Fruit fly (Drosophila melanogaster): ENCODE results near the gene tap.

The tap gene

DNA sequence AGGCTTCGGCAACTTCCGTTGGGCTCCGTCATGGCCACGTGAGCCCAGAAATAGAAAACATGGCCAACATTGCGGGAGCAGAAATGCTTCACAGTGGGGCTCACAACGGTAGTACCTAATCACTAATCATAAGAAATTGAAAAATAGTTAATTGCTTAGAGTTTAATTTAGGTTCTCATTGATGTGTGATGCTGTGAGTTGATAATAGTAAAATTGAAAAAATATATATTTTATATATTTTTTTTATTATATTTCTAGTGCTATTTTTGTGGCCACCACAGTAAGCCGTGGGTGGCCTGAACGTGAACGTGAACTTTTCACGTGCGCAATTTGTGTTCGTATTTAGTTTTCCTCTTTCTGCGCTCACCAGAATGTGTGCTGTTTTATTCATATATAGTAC lies 49.0 kb upstream of the tap start (continued):
- peak; percentile 15 for TF ChIP-seq CG4424 (GFP tag; optimal IDR thresholded peaks at IDR 0.05)
- TF ChIP-seq CG34422 (GFP tag; IDR thresholded peaks at IDR 0.05) = 0 out of 3 replicates have a peak, but pooled peaks have one; percentile 29

DNA sequence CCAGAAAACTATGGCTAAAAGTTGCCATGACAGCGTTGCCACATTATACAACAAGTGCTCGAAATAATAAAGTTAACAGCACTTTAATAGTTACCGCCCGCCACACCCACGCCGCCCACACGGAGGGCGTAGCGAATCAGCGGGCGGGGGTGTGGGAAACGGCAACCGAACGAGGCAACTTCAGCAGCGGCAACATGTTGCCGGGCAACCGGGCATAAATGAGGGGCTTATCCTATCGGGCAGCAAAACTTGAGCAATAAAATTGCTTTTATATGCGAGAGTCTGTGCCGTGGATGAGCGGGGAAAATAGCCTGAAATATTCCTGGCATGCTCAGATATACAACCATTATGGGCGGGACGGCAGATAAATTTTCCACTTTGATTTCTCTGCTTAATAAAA lies 43.3 kb upstream of the tap start:
- TF ChIP-seq Meics (GFP tag; optimal IDR thresholded peaks at IDR 0.05) = no peak
- no peak for TF ChIP-seq CG31365 (tag; optimal IDR thresholded peaks at IDR 0.05)
- no peak for TF ChIP-seq CG13424 (tag; optimal IDR thresholded peaks at IDR 0.05)
- TF ChIP-seq CG5245 (GFP tag; optimal IDR thresholded peaks at IDR 0.05) = no peak
- peak; percentile 72 for TF ChIP-seq CG11504 (tag; optimal IDR thresholded peaks at IDR 0.05)
- TF ChIP-seq scrt (GFP tag; optimal IDR thresholded peaks at IDR 0.05) = peak; percentile 65
- no peak for TF ChIP-seq trem (tag; optimal IDR thresholded peaks at IDR 0.05)
- TF ChIP-seq CG2116 (GFP tag; optimal IDR thresholded peaks at IDR 0.05) = no peak
- TF ChIP-seq CG2875 (GFP tag; optimal IDR thresholded peaks at IDR 0.05) = no peak
- no peak for TF ChIP-seq CG14441 (GFP tag; IDR thresholded peaks at IDR 0.05)
- peak; percentile 16; the same call in 1 of the 2 replicates for TF ChIP-seq Rfx (GFP tag; IDR thresholded peaks at IDR 0.05)
- TF ChIP-seq abd-A (tag; optimal IDR thresholded peaks at IDR 0.05) = peak; percentile 65
- TF ChIP-seq CG6813 (GFP tag; optimal IDR thresholded peaks at IDR 0.05) = no peak
- TF ChIP-seq CG1647 (GFP tag; optimal IDR thresholded peaks at IDR 0.05) = no peak
- no peak for TF ChIP-seq Dfd (GFP tag; optimal IDR thresholded peaks at IDR 0.05)
- no peak for TF ChIP-seq CG15696 (tag; optimal IDR thresholded peaks at IDR 0.05)
- no peak for TF ChIP-seq ind (GFP tag; optimal IDR thresholded peaks at IDR 0.05)
- TF ChIP-seq D19A (tag; optimal IDR thresholded peaks at IDR 0.05) = no peak
- TF ChIP-seq CG6689 (GFP tag; IDR thresholded peaks at IDR 0.05) = no peak
- TF ChIP-seq stwl (tag; optimal IDR thresholded peaks at IDR 0.05) = no peak
- TF ChIP-seq jing (GFP tag; optimal IDR thresholded peaks at IDR 0.05) = no peak
- TF ChIP-seq CG9817 (tag; optimal IDR thresholded peaks at IDR 0.05) = no peak
- TF ChIP-seq sens-2 (GFP tag; IDR thresholded peaks at IDR 0.05) = no peak
- TF ChIP-seq Awh (GFP tag; IDR thresholded peaks at IDR 0.05) = no peak
- TF ChIP-seq lmd (GFP tag; IDR thresholded peaks at IDR 0.05) = no peak

DNA sequence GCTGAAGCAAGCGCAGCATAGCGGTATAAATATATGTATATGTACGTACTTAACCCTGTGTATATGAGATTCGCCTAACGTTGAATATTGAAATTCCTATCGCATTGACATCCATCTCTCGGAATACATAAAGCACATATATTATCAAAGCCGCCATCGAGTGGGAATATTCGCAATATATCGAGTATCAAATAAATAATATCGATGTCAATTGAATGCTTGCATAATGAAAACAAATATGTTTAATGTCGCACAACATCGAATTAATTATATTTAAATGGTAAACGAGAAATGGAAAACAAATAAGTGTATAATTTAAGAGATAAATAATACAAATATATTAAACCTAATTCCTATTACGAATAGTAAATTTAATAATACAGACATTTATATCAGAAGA lies 38.8 kb upstream of the tap start, which contains the start of gene ND-24L:
Gene ND-24L, minus strand, starts transcription at position 101 of the 400 bp plus-strand sequence.
- TF ChIP-seq cato (GFP tag; optimal IDR thresholded peaks at IDR 0.05; ENCODE audit: borderline replicate concordance) (no peak), danr (GFP tag; IDR thresholded peaks at IDR 0.05) (no peak)

- no peak for TF ChIP-seq CG3065 (GFP tag; optimal IDR thresholded peaks at IDR 0.05)
- no peak for TF ChIP-seq CG7556 (GFP tag; optimal IDR thresholded peaks at IDR 0.05)
- no peak for TF ChIP-seq sima (GFP tag; optimal IDR thresholded peaks at IDR 0.05)
- no peak for TF ChIP-seq lbe (GFP tag; optimal IDR thresholded peaks at IDR 0.05)
- no peak for TF ChIP-seq CG15514 (GFP tag; optimal IDR thresholded peaks at IDR 0.05)
- no peak for TF ChIP-seq CG13296 (GFP tag; optimal IDR thresholded peaks at IDR 0.05)
- no peak for TF ChIP-seq CG8290 (GFP tag; optimal IDR thresholded peaks at IDR 0.05)
- no peak for TF ChIP-seq CG8290 (tag; optimal IDR thresholded peaks at IDR 0.05)
- no peak for TF ChIP-seq B-H1 (GFP tag; IDR thresholded peaks at IDR 0.05)
- no peak for TF ChIP-seq CG10462 (GFP tag; optimal IDR thresholded peaks at IDR 0.05)
- TF ChIP-seq CG4424 (GFP tag; optimal IDR thresholded peaks at IDR 0.05) = no peak
- no peak for TF ChIP-seq ken (GFP tag; IDR thresholded peaks at IDR 0.05)
- TF ChIP-seq Hand (GFP tag; optimal IDR thresholded peaks at IDR 0.05) = no peak
- no peak for TF ChIP-seq CG11504 (tag; optimal IDR thresholded peaks at IDR 0.05)
- TF ChIP-seq Dip3 (GFP tag; optimal IDR thresholded peaks at IDR 0.05) = no peak
- TF ChIP-seq Spps (tag; optimal IDR thresholded peaks at IDR 0.05) = no peak
- TF ChIP-seq en (GFP tag; optimal IDR thresholded peaks at IDR 0.05) = no peak
Measured at dm6 chr3L:17322541-17322940, 36.9 kb upstream of the tap start, which contains the start of gene CG13724. TSS of gene CG13724 (plus strand) at chr3L:17322841.
